Fruit fly (Drosophila melanogaster) whole organism, embryonic: ENCODE measurements around the gene Usf.

Experiments used
- Atf-2 ChIP-seq: fragments of 200-800 bp; sonication (Bioruptor generic); optimal IDR thresholded peaks from 2 replicates; lab custom pipeline; 2016; ENCODE audit warnings: missing biosample characterization, missing genetic modification characterization
- C15 ChIP-seq: fragments of 200-800 bp; sonication (Bioruptor generic); IDR thresholded peaks from 3 replicates; pipeline ENCODE4 v1.3.6; 2022; ENCODE audit warnings: missing biosample characterization, missing genetic modification characterization
- CG10267 ChIP-seq: fragments of 200-800 bp; sonication (Bioruptor generic); optimal IDR thresholded peaks from 2 replicates; lab custom pipeline; 2018; ENCODE audit warnings: missing biosample characterization, mild to moderate bottlenecking, missing genetic modification characterization, moderate library complexity
- CG10979 ChIP-seq: fragments of 200-800 bp; sonication (Bioruptor generic); optimal IDR thresholded peaks from 2 replicates; lab custom pipeline; 2018; ENCODE audit warnings: missing biosample characterization, mild to moderate bottlenecking, missing genetic modification characterization, moderate library complexity
- CG11723 ChIP-seq: fragments of 200-800 bp; sonication (Bioruptor generic); optimal IDR thresholded peaks from 2 replicates; lab custom pipeline; 2017; ENCODE audit warnings: missing biosample characterization, mild to moderate bottlenecking, missing genetic modification characterization
- CG14014 ChIP-seq: fragments of 200-800 bp; sonication (Bioruptor generic); IDR thresholded peaks from 2 replicates; pipeline ENCODE4 v1.3.6; 2022; ENCODE audit warnings: missing biosample characterization, missing genetic modification characterization
- CG18764 ChIP-seq: fragments of 200-800 bp; sonication (Bioruptor generic); optimal IDR thresholded peaks from 3 replicates; lab custom pipeline; 2016; ENCODE audit warnings: missing biosample characterization, missing genetic modification characterization
- CG2116 ChIP-seq: fragments of 200-800 bp; sonication (Bioruptor generic); optimal IDR thresholded peaks from 3 replicates; lab custom pipeline; 2018; ENCODE audit warnings: missing biosample characterization, mild to moderate bottlenecking, missing genetic modification characterization
- CG2875 ChIP-seq: fragments of 200-800 bp; sonication (Bioruptor generic); optimal IDR thresholded peaks from 2 replicates; lab custom pipeline; 2017; ENCODE audit warnings: missing biosample characterization, mild to moderate bottlenecking, missing genetic modification characterization, missing genetic modification reagents
- CG31441 ChIP-seq: fragments of 200-800 bp; sonication (Bioruptor generic); IDR thresholded peaks from 2 replicates; pipeline ENCODE4 v1.3.6; 2022; ENCODE audit warnings: missing biosample characterization, missing genetic modification characterization
- CG32532 ChIP-seq: fragments of 200-800 bp; sonication (Bioruptor generic); IDR thresholded peaks from 2 replicates; pipeline ENCODE4 v1.3.6; 2022; ENCODE audit warnings: missing biosample characterization, missing genetic modification characterization
- CG34224 ChIP-seq: fragments of 200-800 bp; sonication (Bioruptor generic); IDR thresholded peaks from 3 replicates; pipeline ENCODE4 v1.3.6; 2022; ENCODE audit warnings: missing biosample characterization, missing genetic modification characterization; ENCODE audit not compliant: partially characterized antibody
- CG43689 ChIP-seq: fragments of 200-800 bp; sonication (Bioruptor generic); IDR thresholded peaks from 2 replicates; pipeline ENCODE4 v1.3.6; 2022; ENCODE audit warnings: missing biosample characterization, missing genetic modification characterization
- CG4617 ChIP-seq: fragments of 200-800 bp; sonication (Bioruptor generic); optimal IDR thresholded peaks from 3 replicates; lab custom pipeline; 2016; ENCODE audit warnings: missing biosample characterization, missing genetic modification characterization, borderline replicate concordance
- CG4730 ChIP-seq: fragments of 200-800 bp; sonication (Bioruptor generic); IDR thresholded peaks from 2 replicates; pipeline ENCODE4 v1.3.6; 2022; ENCODE audit warnings: missing biosample characterization, missing genetic modification characterization
- CG5180 ChIP-seq: fragments of 200-800 bp; sonication (Bioruptor generic); optimal IDR thresholded peaks from 3 replicates; lab custom pipeline; 2017; ENCODE audit warnings: missing biosample characterization, missing genetic modification characterization, mild to moderate bottlenecking, moderate library complexity, missing genetic modification reagents
- CG7357 ChIP-seq: fragments of 200-800 bp; sonication (Bioruptor generic); IDR thresholded peaks from 3 replicates; pipeline ENCODE4 v1.3.6; 2022; ENCODE audit warnings: missing biosample characterization, missing genetic modification characterization
- CG7556 ChIP-seq: fragments of 200-800 bp; sonication (Bioruptor generic); optimal IDR thresholded peaks from 2 replicates; lab custom pipeline; 2017; ENCODE audit warnings: missing biosample characterization, mild to moderate bottlenecking, missing genetic modification characterization
- CG8765 ChIP-seq: fragments of 200-800 bp; sonication (Bioruptor generic); IDR thresholded peaks from 2 replicates; pipeline ENCODE4 v1.3.6; 2022; ENCODE audit warnings: missing biosample characterization, missing genetic modification characterization
- CHES-1-like ChIP-seq: fragments of 200-800 bp; sonication (Bioruptor generic); optimal IDR thresholded peaks from 2 replicates; lab custom pipeline; 2016; ENCODE audit warnings: missing biosample characterization, missing genetic modification characterization
- CTCF ChIP-seq: fragments of 200-800 bp; sonication (Bioruptor generic); optimal IDR thresholded peaks from 2 replicates; lab custom pipeline; 2017; ENCODE audit warnings: missing biosample characterization, mild to moderate bottlenecking, missing genetic modification characterization, moderate library complexity
- D19B ChIP-seq: fragments of 200-800 bp; sonication (Bioruptor generic); optimal IDR thresholded peaks from 2 replicates; lab custom pipeline; 2017; ENCODE audit warnings: missing biosample characterization, mild to moderate bottlenecking, missing genetic modification characterization
- Dip3 ChIP-seq: fragments of 200-800 bp; sonication (Bioruptor generic); optimal IDR thresholded peaks from 3 replicates; lab custom pipeline; 2016; ENCODE audit warnings: missing biosample characterization, missing genetic modification characterization
- Dll ChIP-seq: fragments of 200-800 bp; sonication (Bioruptor generic); IDR thresholded peaks from 4 replicates; pipeline ENCODE4 v1.3.6; 2022; ENCODE audit warnings: missing biosample characterization, missing genetic modification characterization; ENCODE audit not compliant: partially characterized antibody
- Gug ChIP-seq: fragments of 200-800 bp; sonication (Bioruptor generic); IDR thresholded peaks from 4 replicates; pipeline ENCODE4 v1.3.6; 2022; ENCODE audit warnings: missing biosample characterization, missing genetic modification characterization
- HLHmδ ChIP-seq: fragments of 200-800 bp; sonication (Bioruptor generic); optimal IDR thresholded peaks from 2 replicates; lab custom pipeline; 2018; ENCODE audit warnings: missing biosample characterization, mild to moderate bottlenecking, missing genetic modification characterization, moderate library complexity
- HmgD ChIP-seq: fragments of 200-800 bp; sonication (Bioruptor generic); optimal IDR thresholded peaks from 3 replicates; lab custom pipeline; 2016; ENCODE audit warnings: missing biosample characterization, missing genetic modification characterization
- Kr ChIP-seq: fragments of 200-800 bp; sonication (Bioruptor generic); optimal IDR thresholded peaks from 2 replicates; lab custom pipeline; 2017; ENCODE audit warnings: missing biosample characterization, mild to moderate bottlenecking, missing genetic modification characterization
- Mad ChIP-seq: fragments of 200-800 bp; sonication (Bioruptor generic); optimal IDR thresholded peaks from 2 replicates; lab custom pipeline; 2016; ENCODE audit warnings: missing biosample characterization, missing genetic modification characterization
- Myb ChIP-seq: fragments of 200-800 bp; sonication (Bioruptor generic); optimal IDR thresholded peaks from 2 replicates; lab custom pipeline; 2016; ENCODE audit warnings: missing biosample characterization, missing genetic modification characterization
- NC2β ChIP-seq: fragments of 200-800 bp; sonication (Bioruptor generic); optimal IDR thresholded peaks from 2 replicates; lab custom pipeline; 2016; ENCODE audit warnings: missing biosample characterization, missing genetic modification characterization
- Oaz ChIP-seq: fragments of 200-800 bp; sonication (Bioruptor generic); IDR thresholded peaks from 2 replicates; pipeline ENCODE4 v1.3.6; 2022; ENCODE audit warnings: missing biosample characterization, missing genetic modification characterization
- PHDP ChIP-seq: fragments of 200-800 bp; sonication (Bioruptor generic); optimal IDR thresholded peaks from 3 replicates; lab custom pipeline; 2018; ENCODE audit warnings: missing biosample characterization, mild to moderate bottlenecking, missing genetic modification characterization, moderate library complexity
- Side ChIP-seq: fragments of 200-800 bp; sonication (Bioruptor generic); optimal IDR thresholded peaks from 2 replicates; lab custom pipeline; 2016; ENCODE audit warnings: missing biosample characterization, missing genetic modification characterization
- cad ChIP-seq: fragments of >200 bp; optimal IDR thresholded peaks from 2 replicates; lab custom pipeline; 2017; ENCODE audit warnings: missing biosample characterization, missing genetic modification characterization
- chinmo ChIP-seq: fragments of 200-800 bp; sonication (Bioruptor generic); IDR thresholded peaks from 4 replicates; pipeline ENCODE4 v1.3.6; 2022; ENCODE audit warnings: missing biosample characterization, missing genetic modification characterization; ENCODE audit not compliant: partially characterized antibody
- gcm2 ChIP-seq: fragments of 200-800 bp; sonication (Bioruptor generic); optimal IDR thresholded peaks from 2 replicates; lab custom pipeline; 2016; ENCODE audit warnings: missing biosample characterization, missing genetic modification characterization
- gsb ChIP-seq: fragments of 200-800 bp; sonication (Bioruptor generic); IDR thresholded peaks from 2 replicates; pipeline ENCODE4 v1.3.6; 2022; ENCODE audit warnings: missing biosample characterization, missing genetic modification characterization
- inv ChIP-seq: fragments of 200-800 bp; sonication (Bioruptor generic); IDR thresholded peaks from 2 replicates; pipeline ENCODE4 v1.3.6; 2022; ENCODE audit warnings: missing biosample characterization, missing genetic modification characterization; ENCODE audit not compliant: partially characterized antibody
- jumu ChIP-seq: fragments of 200-800 bp; sonication (Bioruptor generic); optimal IDR thresholded peaks from 3 replicates; lab custom pipeline; 2016; ENCODE audit warnings: missing biosample characterization, missing genetic modification characterization
- kay ChIP-seq: fragments of 200-800 bp; sonication (Bioruptor generic); optimal IDR thresholded peaks from 2 replicates; lab custom pipeline; 2016; ENCODE audit warnings: missing biosample characterization, missing genetic modification characterization
- lbe ChIP-seq: fragments of 200-800 bp; sonication (Bioruptor generic); optimal IDR thresholded peaks from 2 replicates; lab custom pipeline; 2016; ENCODE audit warnings: missing biosample characterization, mild to moderate bottlenecking, missing genetic modification characterization
- onecut ChIP-seq: fragments of 200-800 bp; sonication (Bioruptor generic); IDR thresholded peaks from 2 replicates; pipeline ENCODE4 v1.3.6; 2022; ENCODE audit warnings: missing biosample characterization, missing genetic modification characterization
- peb ChIP-seq: fragments of 200-800 bp; sonication (Bioruptor generic); IDR thresholded peaks from 2 replicates; pipeline ENCODE4 v1.3.6; 2022; ENCODE audit warnings: missing biosample characterization, missing genetic modification characterization
- pnt ChIP-seq: fragments of 200-800 bp; sonication (Bioruptor generic); optimal IDR thresholded peaks from 3 replicates; lab custom pipeline; 2016; ENCODE audit warnings: missing biosample characterization, missing genetic modification characterization
- ranshi ChIP-seq: fragments of 200-800 bp; sonication (Bioruptor generic); IDR thresholded peaks from 2 replicates; pipeline ENCODE4 v1.3.6; 2022; ENCODE audit warnings: missing biosample characterization, missing genetic modification characterization
- sens ChIP-seq: fragments of 200-800 bp; sonication (Bioruptor generic); peaks from one replicate; lab custom pipeline; 2016; ENCODE audit warnings: missing biosample characterization, missing genetic modification characterization
- sens-2 ChIP-seq: fragments of 200-800 bp; sonication (Bioruptor generic); IDR thresholded peaks from 2 replicates; pipeline ENCODE4 v1.3.6; 2022; ENCODE audit warnings: missing biosample characterization, missing genetic modification characterization
- slou ChIP-seq: fragments of 200-800 bp; sonication (Bioruptor generic); optimal IDR thresholded peaks from 3 replicates; lab custom pipeline; 2016; ENCODE audit warnings: missing biosample characterization, missing genetic modification characterization
- sqz ChIP-seq: fragments of 200-800 bp; sonication (Bioruptor generic); optimal IDR thresholded peaks from 3 replicates; lab custom pipeline; 2018; ENCODE audit warnings: missing biosample characterization, mild to moderate bottlenecking, missing genetic modification characterization
- tio ChIP-seq: fragments of 200-800 bp; sonication (Bioruptor generic); optimal IDR thresholded peaks from 2 replicates; lab custom pipeline; 2017; ENCODE audit warnings: missing biosample characterization, missing genetic modification characterization, inconsistent platforms
- wek ChIP-seq: fragments of 200-800 bp; sonication (Bioruptor generic); optimal IDR thresholded peaks from 3 replicates; lab custom pipeline; 2018; ENCODE audit warnings: missing biosample characterization, mild to moderate bottlenecking, missing genetic modification characterization, moderate library complexity
- wor ChIP-seq: fragments of 200-800 bp; sonication (Bioruptor generic); IDR thresholded peaks from 2 replicates; pipeline ENCODE4 v1.3.6; 2022; ENCODE audit warnings: missing biosample characterization, missing genetic modification characterization

The Usf gene

DNA sequence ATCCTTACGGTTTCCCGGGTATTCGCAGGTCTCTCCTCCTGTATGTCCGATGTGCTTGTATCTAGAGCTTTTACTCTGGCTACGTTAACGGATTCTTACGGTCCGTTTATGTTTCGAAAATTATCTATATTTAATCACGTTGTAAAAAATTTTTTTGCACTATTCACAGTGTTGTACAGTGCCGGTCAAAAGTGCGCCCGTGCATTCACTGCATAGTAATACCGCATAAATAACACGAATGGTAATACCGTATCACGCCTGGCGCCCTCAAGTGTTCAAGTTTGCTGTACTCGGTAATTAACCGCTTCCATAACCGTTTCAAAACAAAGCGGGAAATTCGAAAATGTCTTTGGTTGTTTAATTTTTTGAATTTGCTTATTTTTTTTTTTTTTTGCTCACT, 5.4 kb upstream of the Usf start, which contains the start of gene CG11444 (continued):
- TF ChIP-seq chinmo (GFP tag; lab: Robert Waterston, UW) = no peak
- TF ChIP-seq Myb (GFP tag; lab: Kevin White, UChicago) = peak; percentile 72
- TF ChIP-seq CTCF (GFP tag; lab: Kevin White, UChicago) = peak; percentile 97
- peak; percentile 18 for TF ChIP-seq kay (GFP tag; lab: Kevin White, UChicago)
- TF ChIP-seq peb (GFP tag; lab: Robert Waterston, UW) = no peak
- TF ChIP-seq PHDP (tag; lab: Kevin White, UChicago) = peak; percentile 33
- TF ChIP-seq Mad (GFP tag; lab: Kevin White, UChicago) = peak; percentile 24
- TF ChIP-seq CG18764 (GFP tag; lab: Kevin White, UChicago) = peak; percentile 5
- TF ChIP-seq CG10267 (tag; lab: Kevin White, UChicago) = peak; percentile 97
- no peak for TF ChIP-seq CG7357 (GFP tag; lab: Robert Waterston, UW)
- TF ChIP-seq C15 (GFP tag; lab: Robert Waterston, UW) = no peak
- TF ChIP-seq CG43689 (GFP tag; lab: Robert Waterston, UW) = no peak
- peak; percentile 50 for TF ChIP-seq lbe (GFP tag; lab: Kevin White, UChicago)
- no peak for TF ChIP-seq Kr (GFP tag; lab: Kevin White, UChicago)
- TF ChIP-seq HmgD (GFP tag; lab: Kevin White, UChicago) = peak; percentile 67
- no peak for TF ChIP-seq wek (GFP tag; lab: Kevin White, UChicago)
- no peak for TF ChIP-seq sens-2 (GFP tag; lab: Robert Waterston, UW)
- peak; percentile 37 for TF ChIP-seq HLHmδ
- TF ChIP-seq pnt (GFP tag; lab: Kevin White, UChicago) = peak; percentile 21
- TF ChIP-seq CG5180 = no peak
- TF ChIP-seq CG4617 (GFP tag; lab: Kevin White, UChicago) = peak; percentile 76
- TF ChIP-seq Atf-2 (GFP tag; lab: Kevin White, UChicago) = no peak
- no peak for TF ChIP-seq cad (GFP tag; lab: Kevin White, UChicago)
- no peak for TF ChIP-seq inv
- peak; percentile 23 for TF ChIP-seq CG10979 (tag; lab: Kevin White, UChicago)
- 0 out of 2 replicates have a peak, but pooled peaks have one; percentile 12 for TF ChIP-seq CG31441 (GFP tag; lab: Robert Waterston, UW)
- TF ChIP-seq CG32532 (GFP tag; lab: Robert Waterston, UW) = peak; percentile 51
- TF ChIP-seq Side = peak; percentile 21
- TF ChIP-seq CG8765 (GFP tag; lab: Robert Waterston, UW) = 0 out of 2 replicates have a peak, but pooled peaks have one; percentile 23
- TF ChIP-seq sens (GFP tag; lab: Kevin White, UChicago) = peak; percentile 82
- TF ChIP-seq wor (GFP tag; lab: Robert Waterston, UW) = no peak
- TF ChIP-seq Oaz = no peak
- peak; percentile 25 for TF ChIP-seq CG7556
- TF ChIP-seq CG4730 (GFP tag; lab: Robert Waterston, UW) = no peak
- TF ChIP-seq NC2β (GFP tag; lab: Kevin White, UChicago) = peak; percentile 2
- TF ChIP-seq gcm2 (GFP tag; lab: Kevin White, UChicago) = no peak
- no peak for TF ChIP-seq onecut (GFP tag; lab: Robert Waterston, UW)
- no peak for TF ChIP-seq Dll (GFP tag; lab: Robert Waterston, UW)
- TF ChIP-seq CG2116 (GFP tag; lab: Kevin White, UChicago) = peak; percentile 75
- no peak for TF ChIP-seq D19B (GFP tag; lab: Kevin White, UChicago)
- TF ChIP-seq CG2875 (GFP tag; lab: Kevin White, UChicago) = no peak
- no peak for TF ChIP-seq tio (GFP tag; lab: Kevin White, UChicago)
- TF ChIP-seq CHES-1-like (GFP tag; lab: Kevin White, UChicago) = peak; percentile 70
- 0 out of 3 replicates have a peak, but pooled peaks have one; percentile 9 for TF ChIP-seq CG34224 (GFP tag; lab: Robert Waterston, UW)
- TF ChIP-seq gsb (GFP tag; lab: Robert Waterston, UW) = no peak
- no peak for TF ChIP-seq ranshi (GFP tag; lab: Robert Waterston, UW)
- TF ChIP-seq jumu (GFP tag; lab: Kevin White, UChicago) = peak; percentile 4
- TF ChIP-seq sqz (GFP tag; lab: Kevin White, UChicago) = peak; percentile 73
- no peak for TF ChIP-seq Gug (GFP tag; lab: Robert Waterston, UW)
- TF ChIP-seq slou (GFP tag; lab: Kevin White, UChicago) = no peak
- TF ChIP-seq CG14014 (GFP tag; lab: Robert Waterston, UW) = peak; percentile 32; the same call in 1 of the 2 replicates
- TF ChIP-seq Dip3 = peak; percentile 43
- no peak for TF ChIP-seq CG11723
